Fruit fly (Drosophila melanogaster) whole organism, adult: ENCODE results near the gene CG15638.

Source experiments
- CG7101 ChIP-seq: fragments of 200-800 bp; sonication (Bioruptor generic); optimal IDR thresholded peaks from 2 replicates; lab custom pipeline; 2018; ENCODE audit warnings: missing biosample characterization, mild to moderate bottlenecking, missing genetic modification characterization, moderate library complexity
- Clk ChIP-seq: fragments of 200-800 bp; sonication (Bioruptor generic); optimal IDR thresholded peaks from 2 replicates; lab custom pipeline; 2017; ENCODE audit warnings: missing biosample characterization, missing genetic modification characterization
- tj ChIP-seq: fragments of 200-800 bp; sonication (Bioruptor generic); optimal IDR thresholded peaks from 3 replicates; lab custom pipeline; 2017; ENCODE audit warnings: missing biosample characterization, mild to moderate bottlenecking, missing genetic modification characterization, moderate library complexity
- toe ChIP-seq: fragments of 200-800 bp; sonication (Bioruptor generic); optimal IDR thresholded peaks from 2 replicates; lab custom pipeline; 2016; ENCODE audit warnings: missing biosample characterization, missing genetic modification characterization

- TF ChIP-seq Clk (no peak), toe (no peak), tj (peak; percentile 61), CG7101 (tag; lab: Kevin White, UChicago) (no peak)
Observed at dm6 chr2L:13568938-13569337, 33.4 kb upstream of the CG15638 start.
